Fruit fly (Drosophila melanogaster) whole organism, embryonic: ENCODE measurements around the gene JMJD5.

ENCODE experiments used
- Ada2b ChIP-seq: fragments of 200-800 bp; sonication (Bioruptor generic); IDR thresholded peaks from 2 replicates; pipeline ENCODE4 v1.3.6; 2022; ENCODE audit warnings: missing biosample characterization, missing genetic modification characterization
- Atf6 ChIP-seq: fragments of 200-800 bp; sonication (Bioruptor generic); IDR thresholded peaks from 2 replicates; pipeline ENCODE4 v1.3.6; 2022; ENCODE audit warnings: missing biosample characterization, missing genetic modification characterization
- CG10654 ChIP-seq: fragments of 200-800 bp; sonication (Bioruptor generic); optimal IDR thresholded peaks from 2 replicates; lab custom pipeline; 2016; ENCODE audit warnings: missing biosample characterization, missing genetic modification characterization
- CG10979 ChIP-seq: fragments of 200-800 bp; sonication (Bioruptor generic); optimal IDR thresholded peaks from 2 replicates; lab custom pipeline; 2018; ENCODE audit warnings: missing biosample characterization, mild to moderate bottlenecking, missing genetic modification characterization, moderate library complexity
- CG11247 ChIP-seq: fragments of 200-800 bp; sonication (Bioruptor generic); IDR thresholded peaks from 2 replicates; pipeline ENCODE4 v1.3.6; 2022; ENCODE audit warnings: missing biosample characterization, missing genetic modification characterization
- CG11398 ChIP-seq: fragments of 200-800 bp; sonication (Bioruptor generic); optimal IDR thresholded peaks from 2 replicates; lab custom pipeline; 2016; ENCODE audit warnings: missing biosample characterization, missing genetic modification characterization
- CG12744 ChIP-seq: fragments of 200-800 bp; sonication (Bioruptor generic); optimal IDR thresholded peaks from 2 replicates; lab custom pipeline; 2016; ENCODE audit warnings: missing biosample characterization, missing genetic modification characterization
- CG1602 ChIP-seq: fragments of 200-800 bp; sonication (Bioruptor generic); optimal IDR thresholded peaks from 3 replicates; lab custom pipeline; 2016; ENCODE audit warnings: missing biosample characterization, missing genetic modification characterization
- CG17361 ChIP-seq: fragments of 200-800 bp; sonication (Bioruptor generic); IDR thresholded peaks from 3 replicates; pipeline ENCODE4 v1.3.6; 2022; ENCODE audit warnings: missing biosample characterization, missing genetic modification characterization
- CG18011 ChIP-seq: fragments of 200-800 bp; sonication (Bioruptor generic); optimal IDR thresholded peaks from 2 replicates; lab custom pipeline; 2017; ENCODE audit warnings: missing biosample characterization, missing genetic modification characterization, mild to moderate bottlenecking, moderate library complexity, missing genotype
- CG31388 ChIP-seq: fragments of 200-800 bp; sonication (Bioruptor generic); optimal IDR thresholded peaks from 2 replicates; lab custom pipeline; 2016; ENCODE audit warnings: missing biosample characterization, missing genetic modification characterization
- CG3163 ChIP-seq: fragments of 200-800 bp; sonication (Bioruptor generic); optimal IDR thresholded peaks from 3 replicates; lab custom pipeline; 2016; ENCODE audit warnings: missing biosample characterization, missing genetic modification characterization
- CG4360 ChIP-seq: fragments of 200-800 bp; sonication (Bioruptor generic); IDR thresholded peaks from 2 replicates; pipeline ENCODE4 v1.3.6; 2022; ENCODE audit warnings: missing biosample characterization, missing genetic modification characterization
- CG5953 ChIP-seq: fragments of 200-800 bp; sonication (Bioruptor generic); IDR thresholded peaks from 2 replicates; pipeline ENCODE4 v1.3.6; 2022; ENCODE audit warnings: missing biosample characterization, missing genetic modification characterization
- CG7928 ChIP-seq: fragments of 200-800 bp; sonication (Bioruptor generic); optimal IDR thresholded peaks from 2 replicates; lab custom pipeline; 2017; ENCODE audit warnings: missing biosample characterization, mild to moderate bottlenecking, missing genetic modification characterization
- CG8765 ChIP-seq: fragments of 200-800 bp; sonication (Bioruptor generic); IDR thresholded peaks from 2 replicates; pipeline ENCODE4 v1.3.6; 2022; ENCODE audit warnings: missing biosample characterization, missing genetic modification characterization
- Chrac-16 ChIP-seq: fragments of 200-800 bp; sonication (Bioruptor generic); optimal IDR thresholded peaks from 3 replicates; lab custom pipeline; 2016; ENCODE audit warnings: missing biosample characterization, missing genetic modification characterization
- Dp ChIP-seq: fragments of 200-800 bp; sonication (Bioruptor generic); optimal IDR thresholded peaks from 2 replicates; lab custom pipeline; 2018; ENCODE audit warnings: missing biosample characterization, mild to moderate bottlenecking, missing genetic modification characterization, moderate library complexity
- Fer2 ChIP-seq: fragments of 200-800 bp; sonication (Bioruptor generic); optimal IDR thresholded peaks from 2 replicates; lab custom pipeline; 2018; ENCODE audit warnings: missing biosample characterization, mild to moderate bottlenecking, missing genetic modification characterization, moderate library complexity
- GATAe ChIP-seq: fragments of 200-800 bp; sonication (Bioruptor generic); conservative IDR thresholded peaks from 2 replicates; pipeline ENCODE4 v1.3.6; 2022; ENCODE audit warnings: missing biosample characterization, missing genetic modification characterization
- Hand ChIP-seq: fragments of 200-800 bp; sonication (Bioruptor generic); optimal IDR thresholded peaks from 2 replicates; lab custom pipeline; 2017; ENCODE audit warnings: mild to moderate bottlenecking, missing biosample characterization, missing genetic modification reagents, missing genetic modification characterization
- MBD-R2 ChIP-seq: fragments of 200-800 bp; sonication (Bioruptor generic); IDR thresholded peaks from 2 replicates; pipeline ENCODE4 v1.3.6; 2022; ENCODE audit warnings: missing biosample characterization, missing genetic modification characterization
- NK7.1 ChIP-seq: fragments of 200-800 bp; sonication (Bioruptor generic); optimal IDR thresholded peaks from 3 replicates; lab custom pipeline; 2016; ENCODE audit warnings: missing biosample characterization, missing genetic modification characterization
- PHDP ChIP-seq: fragments of 200-800 bp; sonication (Bioruptor generic); optimal IDR thresholded peaks from 3 replicates; lab custom pipeline; 2018; ENCODE audit warnings: missing biosample characterization, mild to moderate bottlenecking, missing genetic modification characterization, moderate library complexity
- Ravus ChIP-seq: fragments of 200-800 bp; sonication (Bioruptor generic); IDR thresholded peaks from 2 replicates; pipeline ENCODE4 v1.3.6; 2022; ENCODE audit warnings: missing biosample characterization, missing genetic modification characterization
- Sin3A ChIP-seq: fragments of >200 bp; optimal IDR thresholded peaks from 2 replicates; lab custom pipeline; 2018
- Sry-β ChIP-seq: fragments of 200-800 bp; sonication (Bioruptor generic); optimal IDR thresholded peaks from 2 replicates; lab custom pipeline; 2018; ENCODE audit warnings: missing biosample characterization, mild to moderate bottlenecking, missing genetic modification characterization, moderate library complexity
- Trl ChIP-seq, 3 experiments: fragments of >200 bp in 2 of 3; fragments of 200-800 bp in 1 of 3; sonication (Bioruptor generic) in 1 of 3; optimal IDR thresholded peaks; 2 replicates in 1 of 3; 3 replicates in 2 of 3; lab custom pipeline; 2016 to 2017; ENCODE audit warnings: missing biosample characterization in 1 of 3, missing genetic modification characterization in 1 of 3
- YL-1 ChIP-seq: fragments of 200-800 bp; sonication (Bioruptor generic); optimal IDR thresholded peaks from 3 replicates; lab custom pipeline; 2017; ENCODE audit warnings: missing biosample characterization, mild to moderate bottlenecking, missing genetic modification characterization
- ab ChIP-seq: fragments of 200-800 bp; sonication (Bioruptor generic); optimal IDR thresholded peaks from 2 replicates; lab custom pipeline; 2016; ENCODE audit warnings: missing biosample characterization, missing genetic modification characterization
- aop ChIP-seq: fragments of 200-800 bp; sonication (Bioruptor generic); IDR thresholded peaks from 2 replicates; pipeline ENCODE4 v1.3.6; 2022; ENCODE audit warnings: missing biosample characterization, missing genetic modification characterization
- chm ChIP-seq: fragments of 200-800 bp; sonication (Bioruptor generic); IDR thresholded peaks from 2 replicates; pipeline ENCODE4 v1.3.6; 2022; ENCODE audit warnings: missing biosample characterization, missing genetic modification characterization
- chn ChIP-seq: fragments of 200-800 bp; sonication (Bioruptor generic); optimal IDR thresholded peaks from 2 replicates; lab custom pipeline; 2016; ENCODE audit warnings: missing biosample characterization, missing genetic modification characterization
- dmrt99B ChIP-seq: fragments of 200-800 bp; sonication (Bioruptor generic); optimal IDR thresholded peaks from 2 replicates; lab custom pipeline; 2018; ENCODE audit warnings: missing biosample characterization, mild to moderate bottlenecking, missing genetic modification characterization, moderate library complexity
- fd102C ChIP-seq: fragments of 200-800 bp; sonication (Bioruptor generic); optimal IDR thresholded peaks from 2 replicates; lab custom pipeline; 2018; ENCODE audit warnings: missing biosample characterization, mild to moderate bottlenecking, missing genetic modification characterization, moderate library complexity
- inv ChIP-seq: fragments of 200-800 bp; sonication (Bioruptor generic); IDR thresholded peaks from 2 replicates; pipeline ENCODE4 v1.3.6; 2022; ENCODE audit warnings: missing biosample characterization, missing genetic modification characterization; ENCODE audit not compliant: partially characterized antibody
- jigr1 ChIP-seq: fragments of 200-800 bp; sonication (Bioruptor generic); IDR thresholded peaks from 3 replicates; pipeline ENCODE4 v1.3.6; 2022; ENCODE audit warnings: missing biosample characterization, missing genetic modification characterization
- ken ChIP-seq: fragments of 200-800 bp; sonication (Bioruptor generic); IDR thresholded peaks from 3 replicates; pipeline ENCODE4 v1.3.6; 2022; ENCODE audit warnings: missing biosample characterization, missing genetic modification characterization
- lab ChIP-seq: fragments of 200-800 bp; sonication (Bioruptor generic); optimal IDR thresholded peaks from 3 replicates; lab custom pipeline; 2017; ENCODE audit warnings: missing biosample characterization, missing genetic modification characterization, mild to moderate bottlenecking, moderate library complexity, missing genetic modification reagents
- lbe ChIP-seq: fragments of 200-800 bp; sonication (Bioruptor generic); optimal IDR thresholded peaks from 2 replicates; lab custom pipeline; 2016; ENCODE audit warnings: missing biosample characterization, mild to moderate bottlenecking, missing genetic modification characterization
- mam ChIP-seq: fragments of 200-800 bp; sonication (Bioruptor generic); optimal IDR thresholded peaks from 3 replicates; lab custom pipeline; 2016; ENCODE audit warnings: missing biosample characterization, missing genetic modification characterization
- nerfin-2 ChIP-seq: fragments of 200-800 bp; sonication (Bioruptor generic); IDR thresholded peaks from 2 replicates; pipeline ENCODE4 v1.3.6; 2022; ENCODE audit warnings: missing biosample characterization, missing genetic modification characterization; ENCODE audit not compliant: partially characterized antibody
- org-1 ChIP-seq: fragments of 200-800 bp; sonication (Bioruptor generic); optimal IDR thresholded peaks from 2 replicates; lab custom pipeline; 2017; ENCODE audit warnings: missing biosample characterization, missing genetic modification characterization
- phol ChIP-seq: fragments of 200-800 bp; sonication (Bioruptor generic); optimal IDR thresholded peaks from 3 replicates; lab custom pipeline; 2018; ENCODE audit warnings: missing biosample characterization, mild to moderate bottlenecking, missing genetic modification characterization, moderate library complexity
- sc ChIP-seq, 3 experiments: fragments of >200 bp in 2 of 3; fragments of 200-800 bp in 1 of 3; sonication (Bioruptor generic) in 1 of 3; optimal IDR thresholded peaks; 2 replicates in 2 of 3; 3 replicates in 1 of 3; lab custom pipeline; 2017; ENCODE audit warnings: mild to moderate bottlenecking in 1 of 3, missing biosample characterization in 1 of 3, missing genetic modification characterization in 1 of 3, missing genetic modification reagents in 1 of 3
- seq ChIP-seq: fragments of 200-800 bp; sonication (Bioruptor generic); IDR thresholded peaks from 2 replicates; pipeline ENCODE4 v1.3.6; 2022; ENCODE audit warnings: missing biosample characterization, missing genetic modification characterization
- toy ChIP-seq: fragments of 200-800 bp; sonication (Bioruptor generic); IDR thresholded peaks from 2 replicates; pipeline ENCODE4 v1.3.6; 2022; ENCODE audit warnings: missing biosample characterization, missing genetic modification characterization
- vnd ChIP-seq: fragments of 200-800 bp; sonication (Bioruptor generic); IDR thresholded peaks from 3 replicates; pipeline ENCODE4 v1.3.6; 2022; ENCODE audit warnings: missing biosample characterization, missing genetic modification characterization; ENCODE audit not compliant: partially characterized antibody
- yki ChIP-seq: fragments of >200 bp; optimal IDR thresholded peaks from 3 replicates; lab custom pipeline; 2018

The JMJD5 gene

dm6 chr3L:796926-797802 is 44.0 kb downstream of the JMJD5 start (continued):
- no peak for TF ChIP-seq chn (GFP tag; lab: Kevin White, UChicago)
- no peak for TF ChIP-seq CG7928 (GFP tag; lab: Kevin White, UChicago)
- no peak for TF ChIP-seq sc (optimal IDR thresholded peaks at IDR 0.05; lab: Kevin White, UChicago)
- no peak for TF ChIP-seq sc (GFP tag; optimal IDR thresholded peaks at IDR 0.05; lab: Kevin White, UChicago)
- TF ChIP-seq CG8765 (GFP tag; lab: Robert Waterston, UW): no peak
- TF ChIP-seq CG18011: no peak
- TF ChIP-seq Ada2b (GFP tag; lab: Robert Waterston, UW): peak; percentile 81
- no peak for TF ChIP-seq CG3163 (GFP tag; lab: Kevin White, UChicago)
- TF ChIP-seq mam (GFP tag; lab: Kevin White, UChicago): no peak
- 0 out of 2 replicates have a peak, but pooled peaks have one; percentile 21 for TF ChIP-seq CG11247 (GFP tag; lab: Robert Waterston, UW)
- TF ChIP-seq Sin3A (lab: Kevin White, UChicago): no peak
- TF ChIP-seq aop (GFP tag; lab: Robert Waterston, UW): no peak
- peak; percentile 54 for TF ChIP-seq PHDP (tag; lab: Kevin White, UChicago)
- TF ChIP-seq GATAe (GFP tag; lab: Robert Waterston, UW): no peak
- TF ChIP-seq Hand (GFP tag; lab: Kevin White, UChicago): no peak
- 0 out of 2 replicates have a peak, but pooled peaks have one; percentile 26 for TF ChIP-seq MBD-R2 (GFP tag; lab: Robert Waterston, UW)
- peak; percentile 81 for TF ChIP-seq dmrt99B (tag; lab: Kevin White, UChicago)
- no peak for TF ChIP-seq lbe (GFP tag; lab: Kevin White, UChicago)
- peak; percentile 46 for TF ChIP-seq CG10654
- TF ChIP-seq CG5953 (GFP tag; lab: Robert Waterston, UW): 0 out of 2 replicates have a peak, but pooled peaks have one; percentile 35
- no peak for TF ChIP-seq vnd
- peak; percentile 62 for TF ChIP-seq CG10979
- TF ChIP-seq Atf6 (GFP tag; lab: Robert Waterston, UW): peak; percentile 10; the same call in 1 of the 2 replicates
- no peak for TF ChIP-seq yki
- no peak for TF ChIP-seq CG1602 (GFP tag; lab: Kevin White, UChicago)
- TF ChIP-seq YL-1 (GFP tag; lab: Kevin White, UChicago): no peak
- peak; percentile 28 for TF ChIP-seq Ravus (GFP tag; lab: Robert Waterston, UW)
- no peak for TF ChIP-seq ab (GFP tag; lab: Kevin White, UChicago)
- TF ChIP-seq phol (tag; lab: Kevin White, UChicago): peak; percentile 58
- no peak for TF ChIP-seq fd102C
- no peak for TF ChIP-seq CG12744 (GFP tag; lab: Kevin White, UChicago)
- TF ChIP-seq toy (GFP tag; lab: Robert Waterston, UW): no peak
- no peak for TF ChIP-seq CG31388
- peak; percentile 37; the same call in 1 of the 2 replicates for TF ChIP-seq chm (GFP tag; lab: Robert Waterston, UW)
- no peak for TF ChIP-seq Chrac-16
- TF ChIP-seq Fer2 (tag; lab: Kevin White, UChicago): peak; percentile 36
- no peak for TF ChIP-seq Trl (optimal IDR thresholded peaks at IDR 0.05; lab: Kevin White, UChicago)
- TF ChIP-seq Trl (GFP tag; optimal IDR thresholded peaks at IDR 0.05; lab: Kevin White, UChicago): no peak
- TF ChIP-seq CG17361 (GFP tag; lab: Robert Waterston, UW): peak; percentile 66
- TF ChIP-seq ken (GFP tag; lab: Robert Waterston, UW): no peak
- no peak for TF ChIP-seq jigr1 (GFP tag; lab: Robert Waterston, UW)
- no peak; the same call in 1 of the 2 replicates for TF ChIP-seq seq
- TF ChIP-seq inv (GFP tag; lab: Robert Waterston, UW): no peak
- TF ChIP-seq Dp (GFP tag; lab: Kevin White, UChicago): no peak
- TF ChIP-seq CG11398 (GFP tag; lab: Kevin White, UChicago): no peak
- TF ChIP-seq lab (GFP tag; lab: Kevin White, UChicago): peak; percentile 81
- TF ChIP-seq NK7.1 (GFP tag; lab: Kevin White, UChicago): no peak
- no peak for TF ChIP-seq nerfin-2 (GFP tag; lab: Robert Waterston, UW)
- TF ChIP-seq org-1: peak; percentile 43
- 0 out of 2 replicates have a peak, but pooled peaks have one; percentile 38 for TF ChIP-seq CG4360 (GFP tag; lab: Robert Waterston, UW)
- TF ChIP-seq Sry-β (GFP tag; lab: Kevin White, UChicago): no peak
